Worm (Caenorhabditis elegans): ENCODE data around the gene aass-1.

ce11 chrIV:288027-288426 is 43.1 kb downstream of the aass-1 start, which contains the start of gene T21D12.14:
- TF ChIP-seq zfp-2 (tag; optimal IDR thresholded peaks at IDR 0.05) (no peak), aly-2 (tag; optimal IDR thresholded peaks at IDR 0.05) (no peak), ces-1 (GFP tag; optimal IDR thresholded peaks at IDR 0.05) (no peak), pha-4 (GFP tag; IDR thresholded peaks at IDR 0.05) (no peak), pha-4 (tag; optimal IDR thresholded peaks at IDR 0.05) (no peak), D1046.2 (GFP tag; IDR thresholded peaks at IDR 0.05) (no peak)
